Fruit fly (Drosophila melanogaster) whole organism, embryonic: Measurements from ENCODE around the gene Dh31.
A peak's percentile ranks its signal among the peaks of the same experiment; 100 is the strongest.

Experiments
- Blimp-1 ChIP-seq: fragments of 200-800 bp; sonication (Bioruptor generic); optimal IDR thresholded peaks from 3 replicates; lab custom pipeline; 2018; ENCODE audit warnings: missing biosample characterization, missing genetic modification characterization, mild to moderate bottlenecking, moderate library complexity, missing genetic modification reagents
- CG11093 ChIP-seq: fragments of 200-800 bp; sonication (Bioruptor generic); IDR thresholded peaks from 3 replicates; pipeline ENCODE4 v1.3.6; 2022; ENCODE audit warnings: missing biosample characterization, missing genetic modification characterization
- CG12391 ChIP-seq: fragments of 200-800 bp; sonication (Bioruptor generic); optimal IDR thresholded peaks from 3 replicates; lab custom pipeline; 2018; ENCODE audit warnings: missing biosample characterization, mild to moderate bottlenecking, missing genetic modification characterization, moderate library complexity
- CG16779 ChIP-seq: fragments of 200-800 bp; sonication (Bioruptor generic); IDR thresholded peaks from 2 replicates; pipeline ENCODE4 v1.3.6; 2022; ENCODE audit warnings: missing biosample characterization, missing genetic modification characterization
- CG17385 ChIP-seq: fragments of 200-800 bp; sonication (Bioruptor generic); optimal IDR thresholded peaks from 3 replicates; lab custom pipeline; 2018; ENCODE audit warnings: missing biosample characterization, mild to moderate bottlenecking, missing genetic modification characterization
- CG30020 ChIP-seq: fragments of 200-800 bp; optimal IDR thresholded peaks from 2 replicates; lab custom pipeline; 2019; ENCODE audit warnings: missing biosample characterization, mild to moderate bottlenecking, missing genetic modification characterization, moderate library complexity
- CG34422 ChIP-seq: fragments of 200-800 bp; sonication (Bioruptor generic); IDR thresholded peaks from 3 replicates; pipeline ENCODE4 v1.3.6; 2022; ENCODE audit warnings: missing biosample characterization, missing genetic modification characterization
- CG3726 ChIP-seq: fragments of 200-800 bp; sonication (Bioruptor generic); IDR thresholded peaks from 3 replicates; pipeline ENCODE4, ENCODE4 v1.3.6; 2022; ENCODE audit warnings: missing biosample characterization, missing genetic modification characterization
- CG3995 ChIP-seq: fragments of 200-800 bp; sonication (Bioruptor generic); optimal IDR thresholded peaks from 3 replicates; lab custom pipeline; 2016; ENCODE audit warnings: missing biosample characterization, missing genetic modification characterization
- CG4282 ChIP-seq: fragments of 200-800 bp; sonication (Bioruptor generic); optimal IDR thresholded peaks from 2 replicates; lab custom pipeline; 2016; ENCODE audit warnings: missing biosample characterization, missing genetic modification characterization
- CG4360 ChIP-seq: fragments of 200-800 bp; sonication (Bioruptor generic); IDR thresholded peaks from 2 replicates; pipeline ENCODE4 v1.3.6; 2022; ENCODE audit warnings: missing biosample characterization, missing genetic modification characterization
- CG8281 ChIP-seq: fragments of 200-800 bp; sonication (Bioruptor generic); optimal IDR thresholded peaks from 2 replicates; lab custom pipeline; 2018; ENCODE audit warnings: missing biosample characterization, mild to moderate bottlenecking, missing genetic modification characterization, moderate library complexity
- D ChIP-seq, 2 experiments: fragments of 200-800 bp in 1 of 2; fragments of >200 bp in 1 of 2; sonication (Bioruptor generic) in 1 of 2; optimal IDR thresholded peaks; 2 replicates in 1 of 2; 3 replicates in 1 of 2; lab custom pipeline; 2017; ENCODE audit warnings: mild to moderate bottlenecking in 1 of 2, missing biosample characterization in 1 of 2, missing genetic modification characterization in 1 of 2, missing genetic modification reagents in 1 of 2
- D19A ChIP-seq: fragments of 200-800 bp; optimal IDR thresholded peaks from 3 replicates; lab custom pipeline; 2019; ENCODE audit warnings: missing biosample characterization, mild to moderate bottlenecking, missing genetic modification characterization, moderate library complexity
- D19B ChIP-seq: fragments of 200-800 bp; sonication (Bioruptor generic); optimal IDR thresholded peaks from 2 replicates; lab custom pipeline; 2017; ENCODE audit warnings: missing biosample characterization, mild to moderate bottlenecking, missing genetic modification characterization
- MBD-R2 ChIP-seq: fragments of 200-800 bp; sonication (Bioruptor generic); IDR thresholded peaks from 2 replicates; pipeline ENCODE4 v1.3.6; 2022; ENCODE audit warnings: missing biosample characterization, missing genetic modification characterization
- Mad ChIP-seq: fragments of 200-800 bp; sonication (Bioruptor generic); optimal IDR thresholded peaks from 2 replicates; lab custom pipeline; 2016; ENCODE audit warnings: missing biosample characterization, missing genetic modification characterization
- Med ChIP-seq: fragments of 200-800 bp; sonication (Bioruptor generic); peaks from one replicate; lab custom pipeline; 2016; ENCODE audit warnings: missing biosample characterization, missing genetic modification characterization, mild to moderate bottlenecking, inconsistent platforms, moderate library complexity
- Pdp1 ChIP-seq, 2 experiments: fragments of 200-800 bp; sonication (Bioruptor generic); optimal IDR thresholded peaks; 3 replicates each; lab custom pipeline; 2016; ENCODE audit warnings: missing biosample characterization in 2 of 2, missing genetic modification characterization in 2 of 2, mild to moderate bottlenecking in 1 of 2, moderate library complexity in 1 of 2
- Trl ChIP-seq, 3 experiments: fragments of >200 bp in 2 of 3; fragments of 200-800 bp in 1 of 3; sonication (Bioruptor generic) in 1 of 3; optimal IDR thresholded peaks; 2 replicates in 1 of 3; 3 replicates in 2 of 3; lab custom pipeline; 2016 to 2017; ENCODE audit warnings: missing biosample characterization in 1 of 3, missing genetic modification characterization in 1 of 3
- ac ChIP-seq: fragments of 200-800 bp; sonication (Bioruptor generic); optimal IDR thresholded peaks from 3 replicates; lab custom pipeline; 2017; ENCODE audit warnings: missing biosample characterization, mild to moderate bottlenecking, missing genetic modification characterization
- ara ChIP-seq: fragments of 200-800 bp; sonication (Bioruptor generic); IDR thresholded peaks from 2 replicates; pipeline ENCODE4 v1.3.6; 2022; ENCODE audit warnings: missing biosample characterization, missing genetic modification characterization
- cg ChIP-seq: fragments of 200-800 bp; sonication (Bioruptor generic); optimal IDR thresholded peaks from 3 replicates; lab custom pipeline; 2019; ENCODE audit warnings: missing biosample characterization, mild to moderate bottlenecking, missing genetic modification characterization, moderate library complexity
- chinmo ChIP-seq: fragments of 200-800 bp; sonication (Bioruptor generic); IDR thresholded peaks from 4 replicates; pipeline ENCODE4 v1.3.6; 2022; ENCODE audit warnings: missing biosample characterization, missing genetic modification characterization; ENCODE audit not compliant: partially characterized antibody
- chm ChIP-seq: fragments of 200-800 bp; sonication (Bioruptor generic); IDR thresholded peaks from 2 replicates; pipeline ENCODE4 v1.3.6; 2022; ENCODE audit warnings: missing biosample characterization, missing genetic modification characterization
- crol ChIP-seq: fragments of 200-800 bp; sonication (Bioruptor generic); IDR thresholded peaks from 2 replicates; pipeline ENCODE4 v1.3.6; 2022; ENCODE audit warnings: missing biosample characterization, missing genetic modification characterization
- dan ChIP-seq: fragments of 200-800 bp; sonication (Bioruptor generic); IDR thresholded peaks from 2 replicates; pipeline ENCODE4 v1.3.6; 2022; ENCODE audit warnings: missing biosample characterization, missing genetic modification characterization
- ewg ChIP-seq: fragments of 200-800 bp; sonication (Bioruptor generic); optimal IDR thresholded peaks from 3 replicates; lab custom pipeline; 2017; ENCODE audit warnings: mild to moderate bottlenecking, missing biosample characterization, missing genetic modification reagents, missing genetic modification characterization
- eyg ChIP-seq: fragments of 200-800 bp; sonication (Bioruptor generic); optimal IDR thresholded peaks from 3 replicates; lab custom pipeline; 2016; ENCODE audit warnings: missing biosample characterization, missing genetic modification characterization
- fd96Cb ChIP-seq: fragments of 200-800 bp; sonication (Bioruptor generic); optimal IDR thresholded peaks from 2 replicates; lab custom pipeline; 2018; ENCODE audit warnings: missing biosample characterization, mild to moderate bottlenecking, missing genetic modification characterization, moderate library complexity
- gcm ChIP-seq: fragments of 200-800 bp; sonication (Bioruptor generic); optimal IDR thresholded peaks from 2 replicates; lab custom pipeline; 2019; ENCODE audit warnings: missing biosample characterization, mild to moderate bottlenecking, missing genetic modification characterization, moderate library complexity
- mam ChIP-seq: fragments of 200-800 bp; sonication (Bioruptor generic); optimal IDR thresholded peaks from 3 replicates; lab custom pipeline; 2016; ENCODE audit warnings: missing biosample characterization, missing genetic modification characterization
- nerfin-2 ChIP-seq: fragments of 200-800 bp; sonication (Bioruptor generic); IDR thresholded peaks from 2 replicates; pipeline ENCODE4 v1.3.6; 2022; ENCODE audit warnings: missing biosample characterization, missing genetic modification characterization; ENCODE audit not compliant: partially characterized antibody
- oc ChIP-seq: fragments of 200-800 bp; sonication (Bioruptor generic); optimal IDR thresholded peaks from 2 replicates; lab custom pipeline; 2018; ENCODE audit warnings: missing biosample characterization, mild to moderate bottlenecking, missing genetic modification characterization, moderate library complexity
- pfk ChIP-seq: fragments of 200-800 bp; sonication (Bioruptor generic); optimal IDR thresholded peaks from 2 replicates; lab custom pipeline; 2018; ENCODE audit warnings: missing biosample characterization, mild to moderate bottlenecking, missing genetic modification characterization, moderate library complexity
- row ChIP-seq: fragments of 200-800 bp; sonication (Bioruptor generic); IDR thresholded peaks from 3 replicates; pipeline ENCODE4 v1.3.6; 2022; ENCODE audit warnings: missing biosample characterization, missing genetic modification characterization
- sd ChIP-seq: fragments of 200-800 bp; sonication (Bioruptor generic); optimal IDR thresholded peaks from 3 replicates; lab custom pipeline; 2018; ENCODE audit warnings: missing biosample characterization, mild to moderate bottlenecking, missing genetic modification characterization, moderate library complexity
- sens ChIP-seq: fragments of 200-800 bp; sonication (Bioruptor generic); peaks from one replicate; lab custom pipeline; 2016; ENCODE audit warnings: missing biosample characterization, missing genetic modification characterization
- sisA ChIP-seq: fragments of 200-800 bp; sonication (Bioruptor generic); IDR thresholded peaks from 2 replicates; pipeline ENCODE4 v1.3.6; 2022; ENCODE audit warnings: missing biosample characterization, missing genetic modification characterization
- sr ChIP-seq: fragments of 200-800 bp; sonication (Bioruptor generic); IDR thresholded peaks from 3 replicates; pipeline ENCODE4 v1.3.6; 2022; ENCODE audit warnings: missing biosample characterization, missing genetic modification characterization
- tup ChIP-seq: fragments of 200-800 bp; sonication (Bioruptor generic); optimal IDR thresholded peaks from 2 replicates; lab custom pipeline; 2016; ENCODE audit warnings: missing biosample characterization, mild to moderate bottlenecking, missing genetic modification characterization, moderate library complexity
- twi ChIP-seq: fragments of 200-800 bp; optimal IDR thresholded peaks from 2 replicates; lab custom pipeline; 2019; ENCODE audit warnings: missing biosample characterization, mild to moderate bottlenecking, missing genetic modification characterization, moderate library complexity
- unc-4 ChIP-seq: fragments of 200-800 bp; sonication (Bioruptor generic); IDR thresholded peaks from 2 replicates; pipeline ENCODE4 v1.3.6; 2022; ENCODE audit warnings: missing biosample characterization, missing genetic modification characterization; ENCODE audit not compliant: partially characterized antibody
- vvl ChIP-seq: fragments of 200-800 bp; sonication (Bioruptor generic); IDR thresholded peaks from 2 replicates; pipeline ENCODE4 v1.3.6; 2022; ENCODE audit warnings: missing biosample characterization, missing genetic modification characterization
- z ChIP-seq: fragments of 200-800 bp; sonication (Bioruptor generic); IDR thresholded peaks from 3 replicates; pipeline ENCODE4 v1.3.6; 2022; ENCODE audit warnings: missing biosample characterization, missing genetic modification characterization

Gene Dh31

DNA sequence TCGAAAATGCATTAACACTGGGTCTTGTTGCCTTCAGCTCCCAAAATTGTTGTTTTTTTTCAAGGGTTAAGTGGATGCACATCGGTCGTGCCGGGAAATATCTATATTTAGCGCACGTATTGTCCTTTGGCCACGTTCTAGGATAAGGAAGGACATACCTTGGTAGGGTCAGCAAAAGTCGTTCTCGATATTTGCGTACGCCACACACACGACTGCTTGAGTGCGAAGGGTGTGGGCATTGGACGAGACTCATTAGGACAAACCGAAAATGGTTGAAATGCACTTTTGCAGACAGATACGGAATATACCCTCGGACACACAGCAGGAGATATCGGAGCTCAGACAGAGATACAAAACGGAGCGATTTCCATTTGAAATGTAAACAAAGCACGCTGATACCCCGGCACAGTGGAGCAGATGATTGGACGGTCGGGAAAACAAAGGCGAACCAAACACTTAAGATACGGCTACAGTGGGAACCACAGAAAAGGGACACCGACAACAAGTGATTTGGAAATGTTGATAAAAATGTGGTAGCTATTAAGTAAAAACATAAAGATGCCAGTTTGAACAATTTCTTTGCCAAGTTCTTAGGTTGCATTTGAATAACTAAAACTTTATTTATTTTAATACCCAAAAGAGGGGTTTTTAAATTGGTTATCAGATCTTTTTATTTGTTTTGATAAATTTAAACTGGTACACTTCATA, 38.9 kb upstream of the Dh31 start (continued):
- TF ChIP-seq sens (peak; percentile 77), Pdp1 (GFP tag; optimal IDR thresholded peaks at IDR 0.05; lab: Kevin White, UChicago) (peak in 1 of 2 experiments; percentile 10), CG3995 (no peak), dan (GFP tag; lab: Robert Waterston, UW) (no peak), CG12391 (tag; lab: Kevin White, UChicago) (peak; percentile 4), ac (GFP tag; lab: Kevin White, UChicago) (peak; percentile 14), CG3726 (no peak), chinmo (GFP tag; lab: Robert Waterston, UW) (no peak), CG11093 (GFP tag; lab: Robert Waterston, UW) (no peak), Mad (no peak), D (optimal IDR thresholded peaks at IDR 0.05; lab: Kevin White, UChicago) (no peak), D (GFP tag; optimal IDR thresholded peaks at IDR 0.05; lab: Kevin White, UChicago) (peak; percentile 22), vvl (GFP tag; lab: Robert Waterston, UW) (peak; percentile 24; the same call in 1 of the 2 replicates), row (GFP tag; lab: Robert Waterston, UW) (peak; percentile 38; the same call in 2 of the 3 replicates), tup (GFP tag; lab: Kevin White, UChicago) (peak; percentile 15)

dm6 chr2L:8544636-8545035, 38.0 kb upstream of the Dh31 start:
- TF ChIP-seq crol (GFP tag; lab: Robert Waterston, UW) (peak; percentile 51; the same call in 1 of the 2 replicates), CG34422 (GFP tag; lab: Robert Waterston, UW) (no peak), chm (GFP tag; lab: Robert Waterston, UW) (peak; percentile 45; the same call in 1 of the 2 replicates), cg (GFP tag; lab: Kevin White, UChicago) (peak; percentile 28), twi (peak; percentile 5), Med (peak; percentile 53), nerfin-2 (GFP tag; lab: Robert Waterston, UW) (0 out of 2 replicates have a peak, but pooled peaks have one; percentile 32), unc-4 (GFP tag; lab: Robert Waterston, UW) (no peak), sens (peak; percentile 15), sd (tag; lab: Kevin White, UChicago) (no peak), CG4360 (peak; percentile 76)

DNA sequence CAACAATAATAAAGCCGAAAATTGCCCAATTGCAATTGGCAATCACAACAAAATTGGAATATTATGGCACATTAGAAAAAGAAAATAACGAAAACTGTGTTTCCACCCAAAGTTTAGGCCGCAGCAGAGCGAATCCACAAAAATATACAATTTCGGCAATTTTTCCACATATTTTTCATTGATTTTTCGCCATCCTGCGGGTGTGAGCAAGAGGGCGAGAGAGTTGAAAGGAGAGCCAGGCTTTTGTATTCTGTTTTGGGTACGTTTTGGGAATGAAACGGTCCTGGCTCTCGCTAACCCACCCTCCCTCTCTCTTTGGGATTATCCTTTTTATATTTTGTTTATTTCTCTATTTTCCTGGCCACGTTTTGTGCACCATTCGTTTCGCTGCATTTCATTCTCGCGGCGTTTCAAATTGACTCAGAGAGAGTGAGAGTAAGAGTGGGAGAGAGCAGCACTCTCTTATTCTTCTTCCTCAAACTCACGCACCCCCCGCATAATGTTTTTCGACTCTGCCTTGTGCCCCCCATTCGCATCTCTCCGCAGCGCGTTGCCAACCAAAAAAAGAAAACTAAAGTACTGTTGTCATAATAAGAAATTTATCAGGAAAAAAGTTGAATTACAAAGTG, 37.2 kb upstream of the Dh31 start:
- TF ChIP-seq CG17385 (GFP tag; lab: Kevin White, UChicago) (peak; percentile 69), fd96Cb (tag; lab: Kevin White, UChicago) (no peak), gcm (GFP tag; lab: Kevin White, UChicago) (peak; percentile 63), Pdp1 (GFP tag; optimal IDR thresholded peaks at IDR 0.05; lab: Kevin White, UChicago) (peak in 1 of 2 experiments; percentile 38), CG16779 (GFP tag; lab: Robert Waterston, UW) (no peak), oc (tag; lab: Kevin White, UChicago) (peak; percentile 44), pfk (GFP tag; lab: Kevin White, UChicago) (peak; percentile 98), mam (GFP tag; lab: Kevin White, UChicago) (no peak), CG8281 (tag; lab: Kevin White, UChicago) (no peak), ewg (GFP tag; lab: Kevin White, UChicago) (peak; percentile 38), MBD-R2 (GFP tag; lab: Robert Waterston, UW) (peak; percentile 24; the same call in 1 of the 2 replicates), ara (no peak), Blimp-1 (GFP tag; lab: Kevin White, UChicago) (peak; percentile 27), CG30020 (no peak), D19A (tag; lab: Kevin White, UChicago) (peak; percentile 24), eyg (GFP tag; lab: Kevin White, UChicago) (no peak), Trl (optimal IDR thresholded peaks at IDR 0.05; lab: Kevin White, UChicago) (peak; percentile 87 to 99), Trl (GFP tag; optimal IDR thresholded peaks at IDR 0.05; lab: Kevin White, UChicago) (peak; percentile 30), CG4282 (GFP tag; lab: Kevin White, UChicago) (no peak), z (peak; percentile 86), D19B (GFP tag; lab: Kevin White, UChicago) (no peak), crol (GFP tag; lab: Robert Waterston, UW) (peak; percentile 87), sr (GFP tag; lab: Robert Waterston, UW) (no peak), sisA (no peak)
